Worm (Caenorhabditis elegans) whole organism, L1 larva: ENCODE results near the gene clc-4.

ENCODE experiments used
- C04F5.9 ChIP-seq: sonication (generic microtip); optimal IDR thresholded peaks from 2 replicates; lab custom pipeline; 2016; ENCODE audit warnings: missing genetic modification characterization, missing compliant biosample characterization
- C34B4.2 ChIP-seq: sonication (generic microtip); optimal IDR thresholded peaks from 2 replicates; lab custom pipeline; 2017; ENCODE audit warnings: mild to moderate bottlenecking, missing genetic modification characterization, missing compliant biosample characterization
- F16B12.6 ChIP-seq: fragments of 150-350 bp; optimal IDR thresholded peaks from 2 replicates; lab custom pipeline; 2014; ENCODE audit warnings: missing biosample characterization, missing genetic modification characterization
- aly-2 ChIP-seq: fragments of 150-350 bp; optimal IDR thresholded peaks from 2 replicates; lab custom pipeline; 2014; ENCODE audit warnings: missing biosample characterization, missing genetic modification characterization
- blmp-1 ChIP-seq: fragments of 150-350 bp; optimal IDR thresholded peaks from 2 replicates; lab custom pipeline; 2014; ENCODE audit warnings: missing biosample characterization, missing genetic modification characterization
- ceh-63 ChIP-seq: fragments of 200-800 bp; sonication (Bioruptor generic); optimal IDR thresholded peaks from 2 replicates; lab custom pipeline; 2018; ENCODE audit warnings: mild to moderate bottlenecking, missing genetic modification characterization, missing compliant biosample characterization
- ceh-8 ChIP-seq: fragments of 200-800 bp; sonication (Bioruptor generic); optimal IDR thresholded peaks from 2 replicates; lab custom pipeline; 2018; ENCODE audit warnings: mild to moderate bottlenecking, missing genetic modification characterization, moderate library complexity, missing compliant biosample characterization
- ceh-82 ChIP-seq, 3 experiments: fragments of 150-350 bp in 1 of 3; sonication (generic microtip) in 2 of 3; optimal IDR thresholded peaks; 2 replicates each; lab custom pipeline; 2014 to 2017; ENCODE audit warnings: missing biosample characterization in 3 of 3, missing genetic modification characterization in 3 of 3
- ceh-88 ChIP-seq: fragments of 200-800 bp; sonication (Bioruptor generic); IDR thresholded peaks from 2 replicates; pipeline ENCODE4 v1.3.6; 2022; ENCODE audit warnings: missing genetic modification characterization, missing compliant biosample characterization
- dpl-1 ChIP-seq, 3 experiments: fragments of 150-350 bp in 2 of 3; sonication (generic microtip) in 1 of 3; optimal IDR thresholded peaks; 2 replicates each; lab custom pipeline; 2014 to 2017; ENCODE audit warnings: missing biosample characterization in 3 of 3, missing genetic modification characterization in 3 of 3, missing genetic modification reagents in 3 of 3
- dsc-1 ChIP-seq: sonication (generic microtip); optimal IDR thresholded peaks from 2 replicates; lab custom pipeline; 2016; ENCODE audit warnings: mild to moderate bottlenecking, missing genetic modification characterization, missing compliant biosample characterization
- efl-1 ChIP-seq, 4 experiments: fragments of 150-350 bp; optimal IDR thresholded peaks in 3 of 4; peaks in 1 of 4; 1 replicate in 1 of 4; 2 replicates in 3 of 4; lab custom pipeline; 2014; ENCODE audit warnings: missing biosample characterization in 2 of 4, missing genetic modification characterization in 2 of 4, missing genetic modification reagents in 2 of 4
- efl-3 ChIP-seq: fragments of 200-800 bp; sonication (Bioruptor generic); optimal IDR thresholded peaks from 2 replicates; lab custom pipeline; 2018; ENCODE audit warnings: mild to moderate bottlenecking, missing genetic modification characterization, missing compliant biosample characterization
- egl-13 ChIP-seq: sonication (generic microtip); optimal IDR thresholded peaks from 2 replicates; lab custom pipeline; 2016; ENCODE audit warnings: missing genotype, missing genetic modification reagents, missing genetic modification characterization, missing compliant biosample characterization
- elt-2 ChIP-seq: sonication (generic microtip); optimal IDR thresholded peaks from 2 replicates; lab custom pipeline; 2016; ENCODE audit warnings: missing genetic modification characterization, mild to moderate bottlenecking, inconsistent platforms, missing compliant biosample characterization, missing genetic modification reagents
- ets-5 ChIP-seq: fragments of 200-800 bp; sonication (Bioruptor generic); IDR thresholded peaks from 2 replicates; pipeline ENCODE4 v1.3.6; 2022; ENCODE audit warnings: missing genetic modification characterization, missing compliant biosample characterization
- fkh-4 ChIP-seq: sonication (generic microtip); optimal IDR thresholded peaks from 2 replicates; lab custom pipeline; 2016; ENCODE audit warnings: missing compliant biosample characterization, missing genetic modification characterization, borderline replicate concordance
- fkh-8 ChIP-seq: sonication (generic microtip); optimal IDR thresholded peaks from 2 replicates; lab custom pipeline; 2016; ENCODE audit warnings: mild to moderate bottlenecking, missing genetic modification characterization, missing compliant biosample characterization
- grh-1 ChIP-seq: fragments of 200-800 bp; sonication (Bioruptor generic); IDR thresholded peaks from 2 replicates; pipeline ENCODE4 v1.3.6; 2022; ENCODE audit warnings: missing genetic modification reagents, missing genetic modification characterization, missing compliant biosample characterization
- hpl-2 ChIP-seq: fragments of 150-350 bp; optimal IDR thresholded peaks from 2 replicates; lab custom pipeline; 2014; ENCODE audit warnings: missing biosample characterization, missing genetic modification reagents, missing genetic modification characterization
- irx-1 ChIP-seq: sonication (generic microtip); optimal IDR thresholded peaks from 2 replicates; lab custom pipeline; 2016; ENCODE audit warnings: missing genetic modification characterization, missing compliant biosample characterization
- lin-13 ChIP-seq: fragments of 150-350 bp; optimal IDR thresholded peaks from 2 replicates; lab custom pipeline; 2014; ENCODE audit warnings: missing biosample characterization, missing genetic modification reagents, missing genetic modification characterization
- lin-15B ChIP-seq: fragments of 150-350 bp; sonication (generic microtip); optimal IDR thresholded peaks from 3 replicates; lab custom pipeline; 2014; ENCODE audit warnings: missing biosample characterization, missing genetic modification characterization
- lir-3 ChIP-seq: sonication (generic microtip); optimal IDR thresholded peaks from 2 replicates; lab custom pipeline; 2016; ENCODE audit warnings: mild to moderate bottlenecking, missing genetic modification characterization, moderate library complexity, missing compliant biosample characterization; ENCODE audit not compliant: poor library complexity
- lsy-2 ChIP-seq, 2 experiments: fragments of 150-350 bp; optimal IDR thresholded peaks; 2 replicates each; lab custom pipeline; 2014; ENCODE audit warnings: missing biosample characterization in 2 of 2, missing genetic modification characterization in 2 of 2
- mab-9 ChIP-seq: fragments of 200-800 bp; sonication (Bioruptor generic); IDR thresholded peaks from 2 replicates; pipeline ENCODE4 v1.3.6; 2022; ENCODE audit warnings: missing genetic modification reagents, missing genetic modification characterization, missing compliant biosample characterization
- mdl-1 ChIP-seq, 2 experiments: fragments of 150-350 bp; optimal IDR thresholded peaks; 2 replicates each; lab custom pipeline; 2014 to 2017; ENCODE audit warnings: missing biosample characterization in 2 of 2, missing genetic modification characterization in 2 of 2, inconsistent platforms in 1 of 2
- mef-2 ChIP-seq: fragments of 150-350 bp; optimal IDR thresholded peaks from 2 replicates; lab custom pipeline; 2014; ENCODE audit warnings: missing biosample characterization, missing genetic modification characterization
- nhr-11 ChIP-seq: fragments of 150-350 bp; optimal IDR thresholded peaks from 2 replicates; lab custom pipeline; 2014; ENCODE audit warnings: missing biosample characterization, missing genetic modification characterization
- nhr-20 ChIP-seq: sonication (generic microtip); optimal IDR thresholded peaks from 2 replicates; lab custom pipeline; 2016; ENCODE audit warnings: mild to moderate bottlenecking, missing genetic modification characterization, missing compliant biosample characterization
- nhr-237 ChIP-seq: fragments of 150-350 bp; optimal IDR thresholded peaks from 2 replicates; lab custom pipeline; 2014; ENCODE audit warnings: missing biosample characterization, missing genetic modification characterization
- nhr-28 ChIP-seq: fragments of 150-350 bp; optimal IDR thresholded peaks from 2 replicates; lab custom pipeline; 2014; ENCODE audit warnings: missing biosample characterization, missing genetic modification characterization
- nhr-71 ChIP-seq: sonication (generic microtip); optimal IDR thresholded peaks from 2 replicates; lab custom pipeline; 2016; ENCODE audit warnings: mild to moderate bottlenecking, missing genetic modification characterization, moderate library complexity, missing compliant biosample characterization
- nhr-90 ChIP-seq: sonication (generic microtip); optimal IDR thresholded peaks from 2 replicates; lab custom pipeline; 2016; ENCODE audit warnings: mild to moderate bottlenecking, missing genetic modification characterization, missing compliant biosample characterization; ENCODE audit not compliant: poor library complexity
- pag-3 ChIP-seq: sonication (generic microtip); optimal IDR thresholded peaks from 2 replicates; lab custom pipeline; 2017; ENCODE audit warnings: missing genetic modification characterization, mild to moderate bottlenecking, missing compliant biosample characterization, antibody characterized with exemption, borderline replicate concordance; ENCODE audit not compliant: insufficient read depth
- pqm-1 ChIP-seq: sonication (generic microtip); optimal IDR thresholded peaks from 3 replicates; lab custom pipeline; 2017; ENCODE audit warnings: missing biosample characterization, missing genetic modification characterization
- rnt-1 ChIP-seq: sonication (generic microtip); optimal IDR thresholded peaks from 2 replicates; lab custom pipeline; 2016; ENCODE audit warnings: mild to moderate bottlenecking, missing genetic modification characterization, moderate library complexity, missing compliant biosample characterization
- skn-1 ChIP-seq: fragments of 150-350 bp; optimal IDR thresholded peaks from 2 replicates; lab custom pipeline; 2014; ENCODE audit warnings: missing biosample characterization, missing genetic modification characterization
- sox-4 ChIP-seq: sonication (generic microtip); optimal IDR thresholded peaks from 2 replicates; lab custom pipeline; 2016; ENCODE audit warnings: missing genetic modification characterization, missing compliant biosample characterization
- sptf-1 ChIP-seq: fragments of 150-350 bp; optimal IDR thresholded peaks from 2 replicates; lab custom pipeline; 2014; ENCODE audit warnings: missing biosample characterization, missing genetic modification characterization
- sup-37 ChIP-seq: fragments of 200-800 bp; sonication (Bioruptor generic); optimal IDR thresholded peaks from 2 replicates; lab custom pipeline; 2018; ENCODE audit warnings: mild to moderate bottlenecking, missing genetic modification characterization, missing compliant biosample characterization
- swsn-7 ChIP-seq: sonication (generic microtip); optimal IDR thresholded peaks from 2 replicates; lab custom pipeline; 2016; ENCODE audit warnings: missing genetic modification characterization, missing compliant biosample characterization
- tbx-2 ChIP-seq: sonication (generic microtip); optimal IDR thresholded peaks from 2 replicates; lab custom pipeline; 2016; ENCODE audit warnings: missing genetic modification characterization, missing compliant biosample characterization
- tlp-1 ChIP-seq: fragments of 150-350 bp; optimal IDR thresholded peaks from 2 replicates; lab custom pipeline; 2014; ENCODE audit warnings: missing biosample characterization, missing genetic modification characterization
- unc-130 ChIP-seq: fragments of 150-350 bp; optimal IDR thresholded peaks from 2 replicates; lab custom pipeline; 2017; ENCODE audit warnings: missing biosample characterization, missing genetic modification characterization, inconsistent platforms
- unc-30 ChIP-seq: sonication (generic microtip); optimal IDR thresholded peaks from 2 replicates; lab custom pipeline; 2017; ENCODE audit warnings: missing biosample characterization, missing genetic modification characterization
- unc-62 ChIP-seq: fragments of 150-350 bp; optimal IDR thresholded peaks from 2 replicates; lab custom pipeline; 2014; ENCODE audit warnings: missing biosample characterization, missing genetic modification reagents, missing genetic modification characterization
- unc-98 ChIP-seq: fragments of 200-800 bp; sonication (Bioruptor generic); IDR thresholded peaks from 2 replicates; pipeline ENCODE4 v1.3.6; 2022; ENCODE audit warnings: missing genetic modification characterization, missing compliant biosample characterization
- xbp-1 ChIP-seq: sonication (generic microtip); optimal IDR thresholded peaks from 2 replicates; lab custom pipeline; 2016; ENCODE audit warnings: missing genetic modification characterization, missing compliant biosample characterization
- ztf-4 ChIP-seq: fragments of 150-350 bp; optimal IDR thresholded peaks from 2 replicates; lab custom pipeline; 2014; ENCODE audit warnings: missing biosample characterization, missing genetic modification characterization

The clc-4 gene

ce11 chrX:10772165-10772584 is 11.5 kb downstream of the clc-4 start (continued):
- TF ChIP-seq blmp-1 (tag; lab: Kevin White, UChicago) (peak; percentile 87), ceh-82 (tag; optimal IDR thresholded peaks at IDR 0.05; lab: Kevin White, UChicago) (peak in 1 of 3 experiments; percentile 55), efl-1 (optimal IDR thresholded peaks at IDR 0.05; lab: Kevin White, UChicago) (peak; percentile 30 to 34), efl-1 (GFP tag; optimal IDR thresholded peaks at IDR 0.05 in 1 of 2; lab: Kevin White, UChicago) (peak in 1 of 2 experiments; percentile 91), nhr-237 (tag; lab: Kevin White, UChicago) (no peak), fkh-4 (tag; lab: Kevin White, UChicago) (no peak), nhr-11 (no peak), xbp-1 (peak; percentile 28), sox-4 (no peak), pqm-1 (tag; lab: Kevin White, UChicago) (peak; percentile 14), C34B4.2 (tag; lab: Kevin White, UChicago) (no peak), unc-62 (GFP tag; lab: Kevin White, UChicago) (no peak), mdl-1 (tag; optimal IDR thresholded peaks at IDR 0.05; lab: Kevin White, UChicago) (peak in 1 of 2 experiments; percentile 86), unc-30 (no peak), hpl-2 (GFP tag; lab: Kevin White, UChicago) (peak; percentile 59), lir-3 (tag; lab: Kevin White, UChicago) (peak; percentile 64), efl-3 (GFP tag; lab: Kevin White, UChicago) (no peak), nhr-28 (no peak), sup-37 (GFP tag; lab: Kevin White, UChicago) (peak; percentile 35), lsy-2 (tag; optimal IDR thresholded peaks at IDR 0.05; lab: Kevin White, UChicago) (peak; percentile 71 to 81), unc-130 (peak; percentile 54), unc-98 (GFP tag; lab: Robert Waterston, UW) (no peak), mab-9 (GFP tag; lab: Robert Waterston, UW) (no peak), ceh-88 (GFP tag; lab: Robert Waterston, UW) (peak; percentile 27; the same call in 1 of the 2 replicates), dsc-1 (tag; lab: Kevin White, UChicago) (no peak), elt-2 (peak; percentile 87), F16B12.6 (tag; lab: Kevin White, UChicago) (no peak), swsn-7 (peak; percentile 56), ztf-4 (tag; lab: Kevin White, UChicago) (peak; percentile 55), rnt-1 (peak; percentile 90), nhr-71 (tag; lab: Kevin White, UChicago) (peak; percentile 95), fkh-8 (tag; lab: Kevin White, UChicago) (no peak)
- TF ChIP-seq, all 84 proteins: peak for 43

- TF ChIP-seq unc-98 (GFP tag; lab: Robert Waterston, UW), result peak; percentile 34; the same call in 1 of the 2 replicates
- TF ChIP-seq skn-1 (tag; lab: Kevin White, UChicago), result peak; percentile 75
- peak; percentile 92 for TF ChIP-seq fkh-8 (tag; lab: Kevin White, UChicago)
- no peak for TF ChIP-seq ceh-63 (GFP tag; lab: Kevin White, UChicago)
- peak; percentile 81 for TF ChIP-seq rnt-1
- no peak for TF ChIP-seq lin-15B (tag; lab: Kevin White, UChicago)
- TF ChIP-seq ets-5 (GFP tag; lab: Robert Waterston, UW), result no peak
- TF ChIP-seq dpl-1 (GFP tag; optimal IDR thresholded peaks at IDR 0.05; lab: Kevin White, UChicago), result peak; percentile 22 to 31 (median 24)
- peak; percentile 98 for TF ChIP-seq nhr-20 (tag; lab: Kevin White, UChicago)
- TF ChIP-seq efl-3 (GFP tag; lab: Kevin White, UChicago), result no peak
- peak; percentile 67 for TF ChIP-seq C04F5.9 (tag; lab: Kevin White, UChicago)
- TF ChIP-seq nhr-28, result no peak
- TF ChIP-seq tlp-1 (tag; lab: Kevin White, UChicago), result no peak
- TF ChIP-seq nhr-90 (tag; lab: Kevin White, UChicago), result peak; percentile 76
- peak; percentile 13 for TF ChIP-seq aly-2 (tag; lab: Kevin White, UChicago)
- peak; percentile 78 for TF ChIP-seq nhr-11
- TF ChIP-seq tbx-2, result peak; percentile 96
- peak; percentile 89 for TF ChIP-seq irx-1 (tag; lab: Kevin White, UChicago)
- TF ChIP-seq swsn-7, result peak; percentile 87
- peak; percentile 89 for TF ChIP-seq egl-13 (tag; lab: Kevin White, UChicago)
- peak; percentile 45 for TF ChIP-seq pag-3 (tag; lab: Kevin White, UChicago)
- no peak for TF ChIP-seq sptf-1 (tag; lab: Kevin White, UChicago)
- peak; percentile 74 for TF ChIP-seq lin-13
- peak; percentile 71 for TF ChIP-seq mef-2 (tag; lab: Kevin White, UChicago)
- TF ChIP-seq grh-1 (GFP tag; lab: Robert Waterston, UW), result peak; percentile 61
- TF ChIP-seq ceh-8 (GFP tag; lab: Kevin White, UChicago), result peak; percentile 61
- no peak for TF ChIP-seq fkh-4 (tag; lab: Kevin White, UChicago)
- TF ChIP-seq ceh-82 (tag; optimal IDR thresholded peaks at IDR 0.05; lab: Kevin White, UChicago), result peak; percentile 8 to 78 (median 55)
Observed at ce11 chrX:10770988-10771496, 12.7 kb downstream of the clc-4 start.
